Fruit fly (Drosophila melanogaster) whole organism, embryonic: ENCODE data around the gene mirr.

Experiments used
- Ada2b ChIP-seq: fragments of 200-800 bp; sonication (Bioruptor generic); IDR thresholded peaks from 2 replicates; pipeline ENCODE4 v1.3.6; 2022; ENCODE audit warnings: missing biosample characterization, missing genetic modification characterization
- Blimp-1 ChIP-seq: fragments of 200-800 bp; sonication (Bioruptor generic); optimal IDR thresholded peaks from 3 replicates; lab custom pipeline; 2018; ENCODE audit warnings: missing biosample characterization, missing genetic modification characterization, mild to moderate bottlenecking, moderate library complexity, missing genetic modification reagents
- CG10209 ChIP-seq: fragments of 200-800 bp; sonication (Bioruptor generic); optimal IDR thresholded peaks from 3 replicates; lab custom pipeline; 2017; ENCODE audit warnings: missing biosample characterization, mild to moderate bottlenecking, missing genetic modification characterization, missing genetic modification reagents
- CG10959 ChIP-seq: fragments of 200-800 bp; sonication (Bioruptor generic); IDR thresholded peaks from 2 replicates; pipeline ENCODE4 v1.3.6; 2022; ENCODE audit warnings: missing biosample characterization, missing genetic modification characterization
- CG12104 ChIP-seq: fragments of 200-800 bp; sonication (Bioruptor generic); optimal IDR thresholded peaks from 3 replicates; lab custom pipeline; 2016; ENCODE audit warnings: missing biosample characterization, missing genetic modification characterization
- CG12769 ChIP-seq: fragments of 200-800 bp; sonication (Bioruptor generic); optimal IDR thresholded peaks from 2 replicates; lab custom pipeline; 2019; ENCODE audit warnings: missing biosample characterization, mild to moderate bottlenecking, missing genetic modification characterization, moderate library complexity
- CG15269 ChIP-seq: fragments of 200-800 bp; sonication (Bioruptor generic); optimal IDR thresholded peaks from 2 replicates; lab custom pipeline; 2018; ENCODE audit warnings: missing biosample characterization, mild to moderate bottlenecking, missing genetic modification characterization, moderate library complexity
- CG1529 ChIP-seq: fragments of 200-800 bp; sonication (Bioruptor generic); optimal IDR thresholded peaks from 3 replicates; lab custom pipeline; 2018; ENCODE audit warnings: missing biosample characterization, missing genetic modification characterization
- CG18011 ChIP-seq: fragments of 200-800 bp; sonication (Bioruptor generic); optimal IDR thresholded peaks from 2 replicates; lab custom pipeline; 2017; ENCODE audit warnings: missing biosample characterization, missing genetic modification characterization, mild to moderate bottlenecking, moderate library complexity, missing genotype
- CG1832 ChIP-seq: fragments of 200-800 bp; sonication (Bioruptor generic); optimal IDR thresholded peaks from 2 replicates; lab custom pipeline; 2017; ENCODE audit warnings: missing biosample characterization, mild to moderate bottlenecking, missing genetic modification characterization, inconsistent platforms
- CG18476 ChIP-seq: fragments of 200-800 bp; sonication (Bioruptor generic); optimal IDR thresholded peaks from 2 replicates; lab custom pipeline; 2016; ENCODE audit warnings: missing biosample characterization, mild to moderate bottlenecking, missing genetic modification characterization
- CG30403 ChIP-seq: fragments of 200-800 bp; sonication (Bioruptor generic); optimal IDR thresholded peaks from 3 replicates; lab custom pipeline; 2016; ENCODE audit warnings: missing biosample characterization, missing genetic modification characterization
- CG32532 ChIP-seq: fragments of 200-800 bp; sonication (Bioruptor generic); IDR thresholded peaks from 2 replicates; pipeline ENCODE4 v1.3.6; 2022; ENCODE audit warnings: missing biosample characterization, missing genetic modification characterization
- CG33213 ChIP-seq: fragments of 200-800 bp; sonication (Bioruptor generic); optimal IDR thresholded peaks from 3 replicates; lab custom pipeline; 2016; ENCODE audit warnings: missing biosample characterization, missing genetic modification characterization
- CG33557 ChIP-seq: fragments of 200-800 bp; sonication (Bioruptor generic); optimal IDR thresholded peaks from 2 replicates; lab custom pipeline; 2019; ENCODE audit warnings: missing biosample characterization, mild to moderate bottlenecking, missing genetic modification characterization, moderate library complexity
- CG6175 ChIP-seq: fragments of 200-800 bp; sonication (Bioruptor generic); IDR thresholded peaks from 3 replicates; pipeline ENCODE4 v1.3.6; 2022; ENCODE audit warnings: missing biosample characterization, missing genetic modification characterization
- CG6683 ChIP-seq: fragments of 200-800 bp; sonication (Bioruptor generic); optimal IDR thresholded peaks from 2 replicates; lab custom pipeline; 2017; ENCODE audit warnings: missing biosample characterization, mild to moderate bottlenecking, missing genetic modification characterization, missing genetic modification reagents
- CG6765 ChIP-seq: fragments of 200-800 bp; sonication (Bioruptor generic); optimal IDR thresholded peaks from 3 replicates; lab custom pipeline; 2017; ENCODE audit warnings: missing biosample characterization, mild to moderate bottlenecking, missing genetic modification characterization
- CG7357 ChIP-seq: fragments of 200-800 bp; sonication (Bioruptor generic); IDR thresholded peaks from 3 replicates; pipeline ENCODE4 v1.3.6; 2022; ENCODE audit warnings: missing biosample characterization, missing genetic modification characterization
- Ets65A ChIP-seq: fragments of 200-800 bp; sonication (Bioruptor generic); peaks from one replicate; lab custom pipeline; 2016; ENCODE audit warnings: missing biosample characterization, missing genetic modification characterization
- Fer3 ChIP-seq: fragments of 200-800 bp; sonication (Bioruptor generic); optimal IDR thresholded peaks from 2 replicates; lab custom pipeline; 2018; ENCODE audit warnings: missing biosample characterization, mild to moderate bottlenecking, missing genetic modification characterization, moderate library complexity
- MTF-1 ChIP-seq: fragments of 200-800 bp; sonication (Bioruptor generic); optimal IDR thresholded peaks from 2 replicates; lab custom pipeline; 2018; ENCODE audit warnings: missing biosample characterization, mild to moderate bottlenecking, missing genetic modification characterization, borderline replicate concordance
- Med ChIP-seq: fragments of 200-800 bp; sonication (Bioruptor generic); peaks from one replicate; lab custom pipeline; 2016; ENCODE audit warnings: missing biosample characterization, missing genetic modification characterization, mild to moderate bottlenecking, inconsistent platforms, moderate library complexity
- Nf-YC ChIP-seq: fragments of 200-800 bp; optimal IDR thresholded peaks from 3 replicates; lab custom pipeline; 2019; ENCODE audit warnings: missing biosample characterization, mild to moderate bottlenecking, missing genetic modification characterization, moderate library complexity
- PHDP ChIP-seq: fragments of 200-800 bp; sonication (Bioruptor generic); optimal IDR thresholded peaks from 3 replicates; lab custom pipeline; 2018; ENCODE audit warnings: missing biosample characterization, mild to moderate bottlenecking, missing genetic modification characterization, moderate library complexity
- Rfx ChIP-seq: fragments of 200-800 bp; sonication (Bioruptor generic); IDR thresholded peaks from 2 replicates; pipeline ENCODE4 v1.3.6; 2022; ENCODE audit warnings: missing biosample characterization, missing genetic modification characterization
- Scr ChIP-seq: fragments of 200-800 bp; sonication (Bioruptor generic); IDR thresholded peaks from 2 replicates; pipeline ENCODE4 v1.3.6; 2022; ENCODE audit warnings: missing biosample characterization, missing genetic modification characterization; ENCODE audit not compliant: partially characterized antibody
- Sin3A ChIP-seq: fragments of >200 bp; optimal IDR thresholded peaks from 2 replicates; lab custom pipeline; 2018
- Spps ChIP-seq: fragments of 200-800 bp; sonication (Bioruptor generic); optimal IDR thresholded peaks from 2 replicates; lab custom pipeline; 2018; ENCODE audit warnings: missing biosample characterization, mild to moderate bottlenecking, missing genetic modification characterization
- YL-1 ChIP-seq: fragments of 200-800 bp; sonication (Bioruptor generic); optimal IDR thresholded peaks from 3 replicates; lab custom pipeline; 2017; ENCODE audit warnings: missing biosample characterization, mild to moderate bottlenecking, missing genetic modification characterization
- aop ChIP-seq: fragments of 200-800 bp; sonication (Bioruptor generic); IDR thresholded peaks from 2 replicates; pipeline ENCODE4 v1.3.6; 2022; ENCODE audit warnings: missing biosample characterization, missing genetic modification characterization
- ara ChIP-seq: fragments of 200-800 bp; sonication (Bioruptor generic); IDR thresholded peaks from 2 replicates; pipeline ENCODE4 v1.3.6; 2022; ENCODE audit warnings: missing biosample characterization, missing genetic modification characterization
- chn ChIP-seq: fragments of 200-800 bp; sonication (Bioruptor generic); optimal IDR thresholded peaks from 2 replicates; lab custom pipeline; 2016; ENCODE audit warnings: missing biosample characterization, missing genetic modification characterization
- dati ChIP-seq: fragments of 200-800 bp; sonication (Bioruptor generic); IDR thresholded peaks from 2 replicates; pipeline ENCODE4 v1.3.6; 2022; ENCODE audit warnings: missing biosample characterization, missing genetic modification characterization
- dysf ChIP-seq: fragments of 200-800 bp; sonication (Bioruptor generic); IDR thresholded peaks from 3 replicates; pipeline ENCODE4 v1.3.6; 2022; ENCODE audit warnings: missing biosample characterization, missing genetic modification characterization
- gce ChIP-seq: fragments of 200-800 bp; sonication (Bioruptor generic); IDR thresholded peaks from 3 replicates; pipeline ENCODE4 v1.3.6; 2022; ENCODE audit warnings: missing biosample characterization, missing genetic modification characterization
- kni ChIP-seq: fragments of 200-800 bp; sonication (Bioruptor generic); optimal IDR thresholded peaks from 3 replicates; lab custom pipeline; 2017; ENCODE audit warnings: mild to moderate bottlenecking, missing biosample characterization, missing genetic modification reagents, missing genetic modification characterization
- lbe ChIP-seq: fragments of 200-800 bp; sonication (Bioruptor generic); optimal IDR thresholded peaks from 2 replicates; lab custom pipeline; 2016; ENCODE audit warnings: missing biosample characterization, mild to moderate bottlenecking, missing genetic modification characterization
- nmo ChIP-seq: fragments of 200-800 bp; sonication (Bioruptor generic); optimal IDR thresholded peaks from 2 replicates; lab custom pipeline; 2018; ENCODE audit warnings: missing biosample characterization, mild to moderate bottlenecking, missing genetic modification characterization, moderate library complexity
- phol ChIP-seq: fragments of 200-800 bp; sonication (Bioruptor generic); optimal IDR thresholded peaks from 3 replicates; lab custom pipeline; 2018; ENCODE audit warnings: missing biosample characterization, mild to moderate bottlenecking, missing genetic modification characterization, moderate library complexity
- psq ChIP-seq: fragments of 200-800 bp; sonication (Bioruptor generic); optimal IDR thresholded peaks from 2 replicates; lab custom pipeline; 2017; ENCODE audit warnings: missing biosample characterization, missing genetic modification characterization
- pzg ChIP-seq: fragments of 200-800 bp; sonication (Bioruptor generic); optimal IDR thresholded peaks from 3 replicates; lab custom pipeline; 2018; ENCODE audit warnings: missing biosample characterization, mild to moderate bottlenecking, missing genetic modification characterization, moderate library complexity
- sens ChIP-seq: fragments of 200-800 bp; sonication (Bioruptor generic); peaks from one replicate; lab custom pipeline; 2016; ENCODE audit warnings: missing biosample characterization, missing genetic modification characterization
- slbo ChIP-seq: fragments of 200-800 bp; sonication (Bioruptor generic); IDR thresholded peaks from 2 replicates; pipeline ENCODE4 v1.3.6; 2022; ENCODE audit warnings: missing biosample characterization, missing genetic modification characterization
- so ChIP-seq: fragments of 200-800 bp; sonication (Bioruptor generic); IDR thresholded peaks from 3 replicates; pipeline ENCODE4 v1.3.6; 2022; ENCODE audit warnings: missing biosample characterization, missing genetic modification characterization
- sob ChIP-seq: fragments of 200-800 bp; sonication (Bioruptor generic); IDR thresholded peaks from 2 replicates; pipeline ENCODE4 v1.3.6; 2022; ENCODE audit warnings: missing biosample characterization, missing genetic modification characterization
- stwl ChIP-seq: fragments of 200-800 bp; sonication (Bioruptor generic); optimal IDR thresholded peaks from 3 replicates; lab custom pipeline; 2018; ENCODE audit warnings: missing biosample characterization, mild to moderate bottlenecking, missing genetic modification characterization, moderate library complexity
- tap ChIP-seq: fragments of 200-800 bp; optimal IDR thresholded peaks from 3 replicates; lab custom pipeline; 2019; ENCODE audit warnings: missing biosample characterization, mild to moderate bottlenecking, missing genetic modification characterization, moderate library complexity
- tup ChIP-seq: fragments of 200-800 bp; sonication (Bioruptor generic); optimal IDR thresholded peaks from 2 replicates; lab custom pipeline; 2016; ENCODE audit warnings: missing biosample characterization, mild to moderate bottlenecking, missing genetic modification characterization, moderate library complexity
- vvl ChIP-seq: fragments of 200-800 bp; sonication (Bioruptor generic); IDR thresholded peaks from 2 replicates; pipeline ENCODE4 v1.3.6; 2022; ENCODE audit warnings: missing biosample characterization, missing genetic modification characterization
- zen ChIP-seq: fragments of 200-800 bp; sonication (Bioruptor generic); optimal IDR thresholded peaks from 3 replicates; lab custom pipeline; 2018; ENCODE audit warnings: missing biosample characterization, mild to moderate bottlenecking, missing genetic modification characterization, moderate library complexity
- zf30C ChIP-seq: fragments of 200-800 bp; sonication (Bioruptor generic); optimal IDR thresholded peaks from 3 replicates; lab custom pipeline; 2018; ENCODE audit warnings: missing biosample characterization, mild to moderate bottlenecking, missing genetic modification characterization

Gene mirr

dm6 chr3L:12705377-12705776 is 11.9 kb downstream of the mirr start:
- no peak for TF ChIP-seq CG30403 (GFP tag; lab: Kevin White, UChicago)
- TF ChIP-seq pzg (GFP tag; lab: Kevin White, UChicago), result no peak
- TF ChIP-seq CG1529, result no peak
- no peak for TF ChIP-seq lbe (GFP tag; lab: Kevin White, UChicago)
- TF ChIP-seq slbo, result no peak
- TF ChIP-seq sens, result no peak
- no peak for TF ChIP-seq tup (GFP tag; lab: Kevin White, UChicago)
- no peak for TF ChIP-seq CG33557 (GFP tag; lab: Kevin White, UChicago)
- TF ChIP-seq stwl (tag; lab: Kevin White, UChicago), result no peak
- no peak for TF ChIP-seq tap (tag; lab: Kevin White, UChicago)
- TF ChIP-seq MTF-1 (GFP tag; lab: Kevin White, UChicago), result no peak
- no peak for TF ChIP-seq YL-1
- TF ChIP-seq Ets65A (GFP tag; lab: Kevin White, UChicago), result peak; percentile 15
- no peak for TF ChIP-seq chn
- TF ChIP-seq CG33213 (GFP tag; lab: Kevin White, UChicago), result no peak
- TF ChIP-seq CG10959 (GFP tag; lab: Robert Waterston, UW), result no peak
- no peak for TF ChIP-seq CG6683
- TF ChIP-seq CG7357 (GFP tag; lab: Robert Waterston, UW), result no peak
- no peak for TF ChIP-seq Fer3 (tag; lab: Kevin White, UChicago)
- no peak for TF ChIP-seq CG6765 (GFP tag; lab: Kevin White, UChicago)
- TF ChIP-seq Rfx, result no peak
- TF ChIP-seq vvl (GFP tag; lab: Robert Waterston, UW), result 0 out of 2 replicates have a peak, but pooled peaks have one; percentile 22
- no peak for TF ChIP-seq CG1832 (GFP tag; lab: Kevin White, UChicago)
- no peak for TF ChIP-seq psq (GFP tag; lab: Kevin White, UChicago)
- no peak for TF ChIP-seq Scr
- peak; percentile 91 for TF ChIP-seq kni
- TF ChIP-seq Blimp-1 (GFP tag; lab: Kevin White, UChicago), result peak; percentile 9
- no peak for TF ChIP-seq Spps (tag; lab: Kevin White, UChicago)
- TF ChIP-seq so (GFP tag; lab: Robert Waterston, UW), result no peak
- TF ChIP-seq zen (tag; lab: Kevin White, UChicago), result no peak
- TF ChIP-seq CG6175 (GFP tag; lab: Robert Waterston, UW), result 0 out of 3 replicates have a peak, but pooled peaks have one; percentile 30
- TF ChIP-seq Sin3A (lab: Kevin White, UChicago), result no peak
- 0 out of 2 replicates have a peak, but pooled peaks have one; percentile 23 for TF ChIP-seq sob (GFP tag; lab: Robert Waterston, UW)
- TF ChIP-seq dati, result no peak
- TF ChIP-seq CG18476 (GFP tag; lab: Kevin White, UChicago), result no peak
- TF ChIP-seq Ada2b (GFP tag; lab: Robert Waterston, UW), result no peak
- TF ChIP-seq CG10209 (GFP tag; lab: Kevin White, UChicago), result no peak
- TF ChIP-seq CG18011 (GFP tag; lab: Kevin White, UChicago), result no peak
- no peak for TF ChIP-seq Nf-YC (tag; lab: Kevin White, UChicago)
- 0 out of 3 replicates have a peak, but pooled peaks have one; percentile 20 for TF ChIP-seq gce (GFP tag; lab: Robert Waterston, UW)
- TF ChIP-seq CG32532, result no peak
- TF ChIP-seq CG15269, result no peak

- peak; percentile 20 for TF ChIP-seq phol (tag; lab: Kevin White, UChicago)
- no peak for TF ChIP-seq aop (GFP tag; lab: Robert Waterston, UW)
- no peak for TF ChIP-seq Rfx
- no peak for TF ChIP-seq dati
- no peak for TF ChIP-seq CG12769 (tag; lab: Kevin White, UChicago)
- no peak for TF ChIP-seq dysf
- TF ChIP-seq CG12104 (GFP tag; lab: Kevin White, UChicago), result no peak
- TF ChIP-seq zf30C (GFP tag; lab: Kevin White, UChicago), result peak; percentile 24
- peak; percentile 49 for TF ChIP-seq sens
- peak; percentile 43 for TF ChIP-seq nmo
- TF ChIP-seq ara (GFP tag; lab: Robert Waterston, UW), result peak; percentile 37; the same call in 1 of the 2 replicates
- peak; percentile 19 for TF ChIP-seq Med
- no peak for TF ChIP-seq PHDP (tag; lab: Kevin White, UChicago)
- TF ChIP-seq, all 482 proteins: peak for 6
Observed at dm6 chr3L:12706456-12706855, 13.0 kb downstream of the mirr start.
